Fruit fly (Drosophila melanogaster): ENCODE data around the gene Pgant4.

Pgant4 gene

DNA sequence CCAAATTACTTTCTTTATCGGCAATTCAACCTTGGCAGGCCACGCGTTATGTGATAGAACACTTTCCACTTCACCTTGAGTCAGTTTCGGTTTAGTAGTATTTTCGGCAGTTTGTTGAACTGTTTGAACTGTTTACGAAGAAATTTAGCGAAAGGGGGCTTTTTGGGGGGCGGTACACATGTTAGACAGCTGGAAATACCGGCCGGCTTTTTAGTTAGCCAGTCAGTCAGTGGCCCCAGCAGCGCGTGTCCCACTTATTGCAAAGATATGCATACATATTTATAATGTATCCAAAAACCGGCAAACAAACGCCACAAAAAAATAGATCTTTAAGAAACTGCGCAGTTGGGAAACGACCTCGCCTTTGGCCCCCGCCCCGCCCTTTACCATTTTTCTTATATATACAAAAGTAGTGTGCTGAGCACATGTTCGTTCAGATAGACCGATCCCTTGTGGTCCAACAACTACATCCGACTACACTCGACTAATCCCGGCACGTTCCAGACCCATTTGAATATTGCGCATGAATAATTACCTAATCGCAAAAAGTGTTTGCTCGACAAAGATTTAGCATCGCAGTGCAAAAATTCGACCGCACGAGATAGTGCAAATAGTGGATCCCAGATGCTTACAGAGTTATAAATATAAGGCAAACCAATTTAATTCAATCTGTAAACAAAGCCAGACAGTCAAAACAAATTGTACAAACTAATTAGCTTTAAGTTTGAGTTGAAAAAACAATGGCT, 7.5 kb downstream of the Pgant4 start (continued):
- TF ChIP-seq zf30C (GFP tag; optimal IDR thresholded peaks at IDR 0.05) (no peak), pnt (GFP tag; optimal IDR thresholded peaks at IDR 0.05) (no peak), Adf1 (GFP tag; IDR thresholded peaks at IDR 0.05) (peak; percentile 14; the same call in 1 of the 2 replicates), CG7928 (GFP tag; optimal IDR thresholded peaks at IDR 0.05) (no peak), tna (GFP tag; IDR thresholded peaks at IDR 0.05; ENCODE audit: partially characterized antibody) (0 out of 2 replicates have a peak, but pooled peaks have one; percentile 31), nau (GFP tag; optimal IDR thresholded peaks at IDR 0.05) (peak; percentile 2), CG9727 (GFP tag; optimal IDR thresholded peaks at IDR 0.05) (no peak), gcm2 (GFP tag; optimal IDR thresholded peaks at IDR 0.05) (no peak), exex (tag; optimal IDR thresholded peaks at IDR 0.05) (no peak), H15 (GFP tag; IDR thresholded peaks at IDR 0.05) (no peak), CG13287 (GFP tag; IDR thresholded peaks at IDR 0.05; ENCODE audit: partially characterized antibody) (peak; percentile 18; the same call in 1 of the 2 replicates), usp (GFP tag; optimal IDR thresholded peaks at IDR 0.05) (no peak), CG31365 (tag; optimal IDR thresholded peaks at IDR 0.05) (no peak), Med (GFP tag) (peak; percentile 61), Camta (GFP tag; optimal IDR thresholded peaks at IDR 0.05) (no peak), CG2129 (GFP tag; IDR thresholded peaks at IDR 0.05; ENCODE audit: partially characterized antibody) (no peak), Max (GFP tag; optimal IDR thresholded peaks at IDR 0.05) (no peak), CG9609 (GFP tag; optimal IDR thresholded peaks at IDR 0.05) (no peak), Mad (GFP tag; optimal IDR thresholded peaks at IDR 0.05) (no peak), BtbVII (GFP tag; optimal IDR thresholded peaks at IDR 0.05) (peak; percentile 23), abd-A (tag; optimal IDR thresholded peaks at IDR 0.05) (no peak), twi (tag; optimal IDR thresholded peaks at IDR 0.05) (peak; percentile 86), dati (GFP tag; IDR thresholded peaks at IDR 0.05) (no peak), sug (tag; optimal IDR thresholded peaks at IDR 0.05) (peak; percentile 43), Dip3 (GFP tag; optimal IDR thresholded peaks at IDR 0.05) (no peak), CG18599 (GFP tag; optimal IDR thresholded peaks at IDR 0.05) (peak; percentile 27), dpn (GFP tag; optimal IDR thresholded peaks at IDR 0.05) (no peak), corto (GFP tag; optimal IDR thresholded peaks at IDR 0.05) (no peak), CG10543 (GFP tag; optimal IDR thresholded peaks at IDR 0.05) (peak; percentile 59), hbn (GFP tag; IDR thresholded peaks at IDR 0.05; ENCODE audit: partially characterized antibody) (no peak), CG4424 (GFP tag; optimal IDR thresholded peaks at IDR 0.05) (no peak), CG17612 (GFP tag; IDR thresholded peaks at IDR 0.05) (no peak), Mrtf (GFP tag; IDR thresholded peaks at IDR 0.05) (no peak), amos (GFP tag; IDR thresholded peaks at IDR 0.05; ENCODE audit: partially characterized antibody) (0 out of 2 replicates have a peak, but pooled peaks have one; percentile 20), CG17361 (GFP tag; IDR thresholded peaks at IDR 0.05) (no peak), CG13424 (tag; optimal IDR thresholded peaks at IDR 0.05) (no peak), CG15011 (GFP tag; optimal IDR thresholded peaks at IDR 0.05) (no peak), Pdp1 (GFP tag; optimal IDR thresholded peaks at IDR 0.05) (peak in 1 of 2 experiments; percentile 26), CG10274 (GFP tag; optimal IDR thresholded peaks at IDR 0.05) (no peak), fd3F (GFP tag; optimal IDR thresholded peaks at IDR 0.05) (no peak), tx (GFP tag; optimal IDR thresholded peaks at IDR 0.05) (no peak), dmrt99B (tag; optimal IDR thresholded peaks at IDR 0.05) (no peak), zen (tag; optimal IDR thresholded peaks at IDR 0.05) (no peak), bigmax (GFP tag; optimal IDR thresholded peaks at IDR 0.05) (no peak), br (optimal IDR thresholded peaks at IDR 0.05) (no peak), CG5953 (GFP tag; IDR thresholded peaks at IDR 0.05) (no peak), kah (GFP tag; optimal IDR thresholded peaks at IDR 0.05) (peak; percentile 69), ci (GFP tag; IDR thresholded peaks at IDR 0.05) (peak; percentile 52; the same call in 1 of the 3 replicates), hb (GFP tag; IDR thresholded peaks at IDR 0.05; ENCODE audit: partially characterized antibody) (no peak)
